Fruit fly (Drosophila melanogaster) whole organism, embryonic: ENCODE results near the gene P58IPK.
A peak's percentile ranks its signal among the peaks of the same experiment; 100 is the strongest.

Source experiments
- Abd-B ChIP-seq: fragments of 200-800 bp; sonication (Bioruptor generic); optimal IDR thresholded peaks from 2 replicates; lab custom pipeline; 2018; ENCODE audit warnings: missing biosample characterization, mild to moderate bottlenecking, missing genetic modification characterization, moderate library complexity
- CG10366 ChIP-seq: fragments of 200-800 bp; sonication (Bioruptor generic); IDR thresholded peaks from 2 replicates; pipeline ENCODE4 v1.3.6; 2022; ENCODE audit warnings: missing biosample characterization, missing genetic modification characterization
- CG11560 ChIP-seq: fragments of 200-800 bp; sonication (Bioruptor generic); IDR thresholded peaks from 3 replicates; pipeline ENCODE4 v1.3.6; 2022; ENCODE audit warnings: missing biosample characterization, missing genetic modification characterization
- CG13123 ChIP-seq: fragments of 200-800 bp; sonication (Bioruptor generic); optimal IDR thresholded peaks from 2 replicates; lab custom pipeline; 2016; ENCODE audit warnings: missing biosample characterization, missing genetic modification characterization
- CG13624 ChIP-seq: fragments of 200-800 bp; sonication (Bioruptor generic); optimal IDR thresholded peaks from 2 replicates; lab custom pipeline; 2016; ENCODE audit warnings: missing biosample characterization, missing genetic modification characterization
- CG13894 ChIP-seq: fragments of 200-800 bp; sonication (Bioruptor generic); optimal IDR thresholded peaks from 3 replicates; lab custom pipeline; 2018; ENCODE audit warnings: missing biosample characterization, mild to moderate bottlenecking, missing genetic modification characterization, moderate library complexity
- CG14710 ChIP-seq: fragments of 200-800 bp; sonication (Bioruptor generic); optimal IDR thresholded peaks from 3 replicates; lab custom pipeline; 2019; ENCODE audit warnings: missing biosample characterization, mild to moderate bottlenecking, missing genetic modification characterization, moderate library complexity
- CG1603 ChIP-seq: fragments of 200-800 bp; sonication (Bioruptor generic); optimal IDR thresholded peaks from 2 replicates; lab custom pipeline; 2019; ENCODE audit warnings: missing biosample characterization, mild to moderate bottlenecking, missing genetic modification characterization, moderate library complexity
- CG17359 ChIP-seq: fragments of 200-800 bp; sonication (Bioruptor generic); optimal IDR thresholded peaks from 3 replicates; lab custom pipeline; 2018; ENCODE audit warnings: missing biosample characterization, mild to moderate bottlenecking, missing genetic modification characterization, moderate library complexity
- CG18599 ChIP-seq: fragments of 200-800 bp; sonication (Bioruptor generic); optimal IDR thresholded peaks from 3 replicates; lab custom pipeline; 2017; ENCODE audit warnings: missing biosample characterization, missing genetic modification characterization, mild to moderate bottlenecking, moderate library complexity, missing genetic modification reagents
- CG2199 ChIP-seq: fragments of 200-800 bp; sonication (Bioruptor generic); IDR thresholded peaks from 3 replicates; pipeline ENCODE4 v1.3.6; 2022; ENCODE audit warnings: missing biosample characterization, missing genetic modification characterization
- CG3065 ChIP-seq: fragments of 200-800 bp; sonication (Bioruptor generic); optimal IDR thresholded peaks from 2 replicates; lab custom pipeline; 2016; ENCODE audit warnings: missing biosample characterization, missing genetic modification characterization
- CG31441 ChIP-seq: fragments of 200-800 bp; sonication (Bioruptor generic); IDR thresholded peaks from 2 replicates; pipeline ENCODE4 v1.3.6; 2022; ENCODE audit warnings: missing biosample characterization, missing genetic modification characterization
- CG32767 ChIP-seq: fragments of 200-800 bp; sonication (Bioruptor generic); IDR thresholded peaks from 2 replicates; pipeline ENCODE4 v1.3.6; 2022; ENCODE audit warnings: missing biosample characterization, missing genetic modification characterization
- CG33213 ChIP-seq: fragments of 200-800 bp; sonication (Bioruptor generic); optimal IDR thresholded peaks from 3 replicates; lab custom pipeline; 2016; ENCODE audit warnings: missing biosample characterization, missing genetic modification characterization
- CG34376 ChIP-seq: fragments of 200-800 bp; sonication (Bioruptor generic); optimal IDR thresholded peaks from 2 replicates; lab custom pipeline; 2018; ENCODE audit warnings: missing biosample characterization, mild to moderate bottlenecking, missing genetic modification characterization
- CG4328 ChIP-seq: fragments of 200-800 bp; sonication (Bioruptor generic); optimal IDR thresholded peaks from 3 replicates; lab custom pipeline; 2017; ENCODE audit warnings: missing biosample characterization, missing genetic modification reagents, missing genetic modification characterization
- CG5245 ChIP-seq: fragments of 200-800 bp; sonication (Bioruptor generic); optimal IDR thresholded peaks from 3 replicates; lab custom pipeline; 2016; ENCODE audit warnings: missing biosample characterization, missing genetic modification characterization
- CG7271 ChIP-seq: fragments of 200-800 bp; sonication (Bioruptor generic); optimal IDR thresholded peaks from 2 replicates; lab custom pipeline; 2018; ENCODE audit warnings: missing biosample characterization, mild to moderate bottlenecking, missing genetic modification characterization, moderate library complexity
- CG8478 ChIP-seq: fragments of >200 bp; optimal IDR thresholded peaks from 2 replicates; lab custom pipeline; 2018
- CTCF ChIP-seq: fragments of 200-800 bp; sonication (Bioruptor generic); optimal IDR thresholded peaks from 2 replicates; lab custom pipeline; 2017; ENCODE audit warnings: missing biosample characterization, mild to moderate bottlenecking, missing genetic modification characterization, moderate library complexity
- Chrac-16 ChIP-seq: fragments of 200-800 bp; sonication (Bioruptor generic); optimal IDR thresholded peaks from 3 replicates; lab custom pipeline; 2016; ENCODE audit warnings: missing biosample characterization, missing genetic modification characterization
- Deaf1 ChIP-seq: fragments of 200-800 bp; optimal IDR thresholded peaks from 3 replicates; lab custom pipeline; 2019; ENCODE audit warnings: missing biosample characterization, mild to moderate bottlenecking, missing genetic modification characterization, moderate library complexity
- Dfd ChIP-seq, 2 experiments: fragments of >200 bp; optimal IDR thresholded peaks; 2 replicates each; lab custom pipeline; 2017; ENCODE audit warnings: missing biosample characterization in 2 of 2, missing genetic modification characterization in 2 of 2
- Doc3 ChIP-seq: fragments of 200-800 bp; sonication (Bioruptor generic); IDR thresholded peaks from 3 replicates; pipeline ENCODE4 v1.3.6; 2022; ENCODE audit warnings: missing biosample characterization, missing genetic modification characterization; ENCODE audit not compliant: partially characterized antibody
- Drgx ChIP-seq: fragments of 200-800 bp; sonication (Bioruptor generic); IDR thresholded peaks from 2 replicates; pipeline ENCODE4 v1.3.6; 2022; ENCODE audit warnings: missing biosample characterization, missing genetic modification characterization
- Ets97D ChIP-seq: fragments of 200-800 bp; sonication (Bioruptor generic); optimal IDR thresholded peaks from 3 replicates; lab custom pipeline; 2016; ENCODE audit warnings: missing biosample characterization, missing genetic modification characterization
- Max ChIP-seq: fragments of 200-800 bp; sonication (Bioruptor generic); optimal IDR thresholded peaks from 2 replicates; lab custom pipeline; 2016; ENCODE audit warnings: missing biosample characterization, mild to moderate bottlenecking, missing genetic modification characterization
- NFAT ChIP-seq: fragments of 200-800 bp; sonication (Bioruptor generic); IDR thresholded peaks from 2 replicates; pipeline ENCODE4 v1.3.6; 2022; ENCODE audit warnings: missing biosample characterization, missing genetic modification characterization
- Nf-YA ChIP-seq: fragments of 200-800 bp; sonication (Bioruptor generic); IDR thresholded peaks from 2 replicates; pipeline ENCODE4 v1.3.6; 2022; ENCODE audit warnings: missing biosample characterization, missing genetic modification characterization
- Nf-YC ChIP-seq: fragments of 200-800 bp; optimal IDR thresholded peaks from 3 replicates; lab custom pipeline; 2019; ENCODE audit warnings: missing biosample characterization, mild to moderate bottlenecking, missing genetic modification characterization, moderate library complexity
- Oaz ChIP-seq: fragments of 200-800 bp; sonication (Bioruptor generic); IDR thresholded peaks from 2 replicates; pipeline ENCODE4 v1.3.6; 2022; ENCODE audit warnings: missing biosample characterization, missing genetic modification characterization
- Oli ChIP-seq: fragments of 200-800 bp; sonication (Bioruptor generic); optimal IDR thresholded peaks from 2 replicates; lab custom pipeline; 2018; ENCODE audit warnings: missing biosample characterization, mild to moderate bottlenecking, missing genetic modification characterization, moderate library complexity
- Tbp ChIP-seq: fragments of >200 bp; optimal IDR thresholded peaks from 2 replicates; lab custom pipeline; 2018; ENCODE audit warnings: missing biosample characterization, missing genetic modification characterization
- ap ChIP-seq: fragments of 200-800 bp; sonication (Bioruptor generic); IDR thresholded peaks from 2 replicates; pipeline ENCODE4 v1.3.6; 2022; ENCODE audit warnings: missing biosample characterization, missing genetic modification characterization
- chinmo ChIP-seq: fragments of 200-800 bp; sonication (Bioruptor generic); IDR thresholded peaks from 4 replicates; pipeline ENCODE4 v1.3.6; 2022; ENCODE audit warnings: missing biosample characterization, missing genetic modification characterization; ENCODE audit not compliant: partially characterized antibody
- ci ChIP-seq: fragments of 200-800 bp; sonication (Bioruptor generic); IDR thresholded peaks from 3 replicates; pipeline ENCODE4 v1.3.6; 2022; ENCODE audit warnings: missing biosample characterization, missing genetic modification characterization
- crol ChIP-seq: fragments of 200-800 bp; sonication (Bioruptor generic); IDR thresholded peaks from 2 replicates; pipeline ENCODE4 v1.3.6; 2022; ENCODE audit warnings: missing biosample characterization, missing genetic modification characterization
- dm ChIP-seq: fragments of 200-800 bp; sonication (Bioruptor generic); optimal IDR thresholded peaks from 3 replicates; lab custom pipeline; 2016; ENCODE audit warnings: missing biosample characterization, missing genetic modification characterization
- ftz-f1 ChIP-seq: fragments of 200-800 bp; sonication (Bioruptor generic); optimal IDR thresholded peaks from 2 replicates; lab custom pipeline; 2016; ENCODE audit warnings: missing biosample characterization, missing genetic modification characterization
- fu2 ChIP-seq: fragments of 200-800 bp; sonication (Bioruptor generic); optimal IDR thresholded peaks from 2 replicates; lab custom pipeline; 2016; ENCODE audit warnings: missing biosample characterization, missing genetic modification characterization
- gcm ChIP-seq: fragments of 200-800 bp; sonication (Bioruptor generic); optimal IDR thresholded peaks from 2 replicates; lab custom pipeline; 2019; ENCODE audit warnings: missing biosample characterization, mild to moderate bottlenecking, missing genetic modification characterization, moderate library complexity
- gt ChIP-seq: fragments of 200-800 bp; sonication (Bioruptor generic); IDR thresholded peaks from 2 replicates; pipeline ENCODE4 v1.3.6; 2022; ENCODE audit warnings: missing biosample characterization, missing genetic modification characterization
- knrl ChIP-seq: fragments of 200-800 bp; sonication (Bioruptor generic); IDR thresholded peaks from 3 replicates; pipeline ENCODE4 v1.3.6; 2022; ENCODE audit warnings: missing biosample characterization, missing genetic modification characterization; ENCODE audit not compliant: partially characterized antibody
- lab ChIP-seq: fragments of 200-800 bp; sonication (Bioruptor generic); optimal IDR thresholded peaks from 3 replicates; lab custom pipeline; 2017; ENCODE audit warnings: missing biosample characterization, missing genetic modification characterization, mild to moderate bottlenecking, moderate library complexity, missing genetic modification reagents
- lmd ChIP-seq: fragments of 200-800 bp; sonication (Bioruptor generic); IDR thresholded peaks from 2 replicates; pipeline ENCODE4 v1.3.6; 2022; ENCODE audit warnings: missing biosample characterization, missing genetic modification characterization
- nau ChIP-seq: fragments of 200-800 bp; sonication (Bioruptor generic); optimal IDR thresholded peaks from 3 replicates; lab custom pipeline; 2017; ENCODE audit warnings: missing biosample characterization, mild to moderate bottlenecking, missing genetic modification characterization, missing genetic modification reagents
- sima ChIP-seq: fragments of 200-800 bp; sonication (Bioruptor generic); optimal IDR thresholded peaks from 2 replicates; lab custom pipeline; 2016; ENCODE audit warnings: missing biosample characterization, missing genetic modification characterization
- sqz ChIP-seq: fragments of 200-800 bp; sonication (Bioruptor generic); optimal IDR thresholded peaks from 3 replicates; lab custom pipeline; 2018; ENCODE audit warnings: missing biosample characterization, mild to moderate bottlenecking, missing genetic modification characterization
- vnd ChIP-seq: fragments of 200-800 bp; sonication (Bioruptor generic); IDR thresholded peaks from 3 replicates; pipeline ENCODE4 v1.3.6; 2022; ENCODE audit warnings: missing biosample characterization, missing genetic modification characterization; ENCODE audit not compliant: partially characterized antibody
- vvl ChIP-seq: fragments of 200-800 bp; sonication (Bioruptor generic); IDR thresholded peaks from 2 replicates; pipeline ENCODE4 v1.3.6; 2022; ENCODE audit warnings: missing biosample characterization, missing genetic modification characterization
- zen ChIP-seq: fragments of 200-800 bp; sonication (Bioruptor generic); optimal IDR thresholded peaks from 3 replicates; lab custom pipeline; 2018; ENCODE audit warnings: missing biosample characterization, mild to moderate bottlenecking, missing genetic modification characterization, moderate library complexity

The P58IPK gene

DNA sequence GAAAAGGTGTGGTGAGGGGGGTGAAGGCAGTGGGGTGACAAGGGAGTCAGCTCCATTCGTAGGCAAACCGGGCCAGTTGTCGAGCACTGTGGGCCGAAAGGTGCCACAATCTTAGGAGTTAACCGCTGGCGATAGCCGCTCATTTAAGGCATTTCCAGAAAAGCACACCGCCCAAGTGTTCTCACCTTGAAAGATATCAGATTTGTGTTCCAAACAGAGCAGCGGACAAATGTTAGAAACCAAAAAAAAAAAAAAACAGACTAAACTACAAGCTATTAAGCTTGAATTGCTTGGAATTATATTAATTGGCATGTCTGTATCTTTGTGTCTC is 7.5 kb downstream of the P58IPK start:
- TF ChIP-seq vvl (GFP tag; lab: Robert Waterston, UW) (no peak), CG18599 (GFP tag; lab: Kevin White, UChicago) (no peak), sqz (GFP tag; lab: Kevin White, UChicago) (no peak), ci (GFP tag; lab: Robert Waterston, UW) (peak; percentile 6; the same call in 1 of the 3 replicates), CG13123 (no peak), Chrac-16 (GFP tag; lab: Kevin White, UChicago) (no peak), CG13624 (GFP tag; lab: Kevin White, UChicago) (no peak), dm (GFP tag; lab: Kevin White, UChicago) (no peak), CG1603 (tag; lab: Kevin White, UChicago) (no peak), NFAT (GFP tag; lab: Robert Waterston, UW) (no peak), gcm (GFP tag; lab: Kevin White, UChicago) (no peak), vnd (GFP tag; lab: Robert Waterston, UW) (0 out of 3 replicates have a peak, but pooled peaks have one; percentile 25), CG2199 (0 out of 3 replicates have a peak, but pooled peaks have one; percentile 3), CG4328 (no peak), crol (GFP tag; lab: Robert Waterston, UW) (peak; percentile 50), Nf-YA (GFP tag; lab: Robert Waterston, UW) (no peak), sima (no peak)

DNA sequence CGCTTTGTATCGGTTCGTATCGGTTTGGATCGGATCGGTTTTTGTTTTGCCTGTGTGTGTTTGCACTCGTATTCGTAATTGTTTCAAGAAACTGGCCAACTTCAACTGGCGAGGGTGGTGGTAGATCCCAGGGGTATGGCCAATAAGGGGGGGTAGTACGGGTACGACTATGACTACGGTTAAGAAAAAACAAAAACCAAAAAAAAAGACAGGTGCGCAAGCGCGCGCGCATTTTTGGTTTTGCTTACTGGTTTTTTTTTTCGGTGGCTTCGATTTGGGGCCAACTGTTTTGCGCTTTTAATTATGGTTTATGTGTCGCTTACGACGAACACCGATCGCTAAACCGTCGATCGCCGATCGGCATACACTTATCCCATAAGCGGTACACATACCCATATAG is 8.1 kb downstream of the P58IPK start:
- TF ChIP-seq Tbp (GFP tag; lab: Kevin White, UChicago), result no peak
- TF ChIP-seq Oli (tag; lab: Kevin White, UChicago), result no peak
- no peak for TF ChIP-seq CG10366 (GFP tag; lab: Robert Waterston, UW)
- TF ChIP-seq CG34376 (GFP tag; lab: Kevin White, UChicago), result no peak
- TF ChIP-seq CG32767 (GFP tag; lab: Robert Waterston, UW), result no peak
- TF ChIP-seq CTCF (GFP tag; lab: Kevin White, UChicago), result no peak
- no peak for TF ChIP-seq knrl
- no peak for TF ChIP-seq lmd (GFP tag; lab: Robert Waterston, UW)
- no peak for TF ChIP-seq Max (GFP tag; lab: Kevin White, UChicago)
- TF ChIP-seq chinmo (GFP tag; lab: Robert Waterston, UW), result 0 out of 4 replicates have a peak, but pooled peaks have one; percentile 61
- TF ChIP-seq ap (GFP tag; lab: Robert Waterston, UW), result no peak
- TF ChIP-seq ftz-f1 (GFP tag; lab: Kevin White, UChicago), result no peak
- no peak for TF ChIP-seq zen
- no peak for TF ChIP-seq Ets97D (GFP tag; lab: Kevin White, UChicago)
- TF ChIP-seq Drgx (GFP tag; lab: Robert Waterston, UW), result peak; percentile 30; the same call in 1 of the 2 replicates
- TF ChIP-seq CG3065 (GFP tag; lab: Kevin White, UChicago), result no peak
- TF ChIP-seq CG5245 (GFP tag; lab: Kevin White, UChicago), result no peak
- peak; percentile 58 for TF ChIP-seq CG13894 (tag; lab: Kevin White, UChicago)
- peak; percentile 56 for TF ChIP-seq crol (GFP tag; lab: Robert Waterston, UW)
- no peak for TF ChIP-seq Dfd (GFP tag; optimal IDR thresholded peaks at IDR 0.05; lab: Kevin White, UChicago)
- TF ChIP-seq CG8478 (lab: Kevin White, UChicago), result no peak
- no peak for TF ChIP-seq Abd-B
- TF ChIP-seq Doc3 (GFP tag; lab: Robert Waterston, UW), result no peak
- no peak for TF ChIP-seq CG14710 (tag; lab: Kevin White, UChicago)
- no peak for TF ChIP-seq CG7271 (tag; lab: Kevin White, UChicago)
- TF ChIP-seq Deaf1 (tag; lab: Kevin White, UChicago), result peak; percentile 17
- no peak for TF ChIP-seq gt (GFP tag; lab: Robert Waterston, UW)
- TF ChIP-seq lab (GFP tag; lab: Kevin White, UChicago), result no peak
- TF ChIP-seq Nf-YA (GFP tag; lab: Robert Waterston, UW), result 0 out of 2 replicates have a peak, but pooled peaks have one; percentile 24
- TF ChIP-seq Nf-YC (tag; lab: Kevin White, UChicago), result no peak
- TF ChIP-seq fu2 (GFP tag; lab: Kevin White, UChicago), result no peak
- no peak for TF ChIP-seq nau (GFP tag; lab: Kevin White, UChicago)
- TF ChIP-seq CG31441, result no peak
- TF ChIP-seq sqz (GFP tag; lab: Kevin White, UChicago), result peak; percentile 50
- no peak for TF ChIP-seq Oaz (GFP tag; lab: Robert Waterston, UW)
- TF ChIP-seq CG33213, result no peak
- no peak for TF ChIP-seq CG11560 (tag; lab: Robert Waterston, UW)
- TF ChIP-seq CG17359 (tag; lab: Kevin White, UChicago), result no peak
